Worm (Caenorhabditis elegans) whole organism, mixed stage, embryonic: Measurements from ENCODE around the gene suex-2.

ENCODE experiments used
- lsy-2 ChIP-seq: fragments of 150-350 bp; optimal IDR thresholded peaks from 2 replicates; lab custom pipeline; 2014; ENCODE audit warnings: missing biosample characterization, missing genetic modification characterization
- pha-4 ChIP-seq: fragments of 150-350 bp; optimal IDR thresholded peaks from 2 replicates; lab custom pipeline; 2018; ENCODE audit warnings: missing biosample characterization, missing genetic modification reagents, missing genetic modification characterization
- unc-120 ChIP-seq: sonication (generic microtip); optimal IDR thresholded peaks from 2 replicates; lab custom pipeline; 2017; ENCODE audit warnings: missing genetic modification characterization, missing compliant biosample characterization; ENCODE audit not compliant: poor library complexity, severe bottlenecking
- ztf-11 ChIP-seq: fragments of 150-350 bp; optimal IDR thresholded peaks from 2 replicates; lab custom pipeline; 2014; ENCODE audit warnings: missing biosample characterization, missing genetic modification characterization

ce11 chrIV:8951953-8952567 lies 16.0 kb upstream of the suex-2 start:
- TF ChIP-seq pha-4 (no peak), unc-120 (no peak), ztf-11 (tag; lab: Kevin White, UChicago) (no peak), lsy-2 (tag; lab: Kevin White, UChicago) (no peak)
